Worm (Caenorhabditis elegans) whole organism, L4 larva: ENCODE results near the gene F12F6.1.

Experiments used
- D1046.2 ChIP-seq: fragments of 200-800 bp; sonication (Bioruptor generic); IDR thresholded peaks from 2 replicates; pipeline ENCODE4 v1.3.6; 2022; ENCODE audit warnings: missing genetic modification characterization, missing compliant biosample characterization
- F49E8.2 ChIP-seq: sonication (generic microtip); optimal IDR thresholded peaks from 2 replicates; lab custom pipeline; 2016; ENCODE audit warnings: missing compliant biosample characterization, mild to moderate bottlenecking, missing genetic modification characterization, borderline replicate concordance
- Y48G9A.11 ChIP-seq: fragments of 200-800 bp; sonication (Bioruptor generic); IDR thresholded peaks from 2 replicates; pipeline ENCODE4 v1.3.6; 2022; ENCODE audit warnings: missing genetic modification reagents, missing genetic modification characterization, missing compliant biosample characterization
- aha-1 ChIP-seq: fragments of 150-350 bp; peaks from one replicate; lab custom pipeline; 2014; ENCODE audit warnings: missing biosample characterization, missing genetic modification characterization
- aly-2 ChIP-seq: sonication (generic microtip); optimal IDR thresholded peaks from 2 replicates; lab custom pipeline; 2018; ENCODE audit warnings: missing biosample characterization, missing genetic modification characterization
- ceh-20 ChIP-seq: fragments of 200-800 bp; sonication (Bioruptor generic); IDR thresholded peaks from 2 replicates; pipeline ENCODE4 v1.3.6; 2022; ENCODE audit warnings: missing genetic modification reagents, missing genetic modification characterization, missing compliant biosample characterization
- daf-16 ChIP-seq, 3 experiments: sonication (generic microtip); optimal IDR thresholded peaks; 2 replicates each; lab custom pipeline; 2016 to 2017; ENCODE audit warnings: missing genetic modification characterization in 3 of 3, missing genetic modification reagents in 3 of 3, mild to moderate bottlenecking in 2 of 3, missing compliant biosample characterization in 2 of 3, missing biosample characterization in 1 of 3, moderate library complexity in 1 of 3
- dmd-9 ChIP-seq: fragments of 200-800 bp; sonication (Bioruptor generic); IDR thresholded peaks from 2 replicates; pipeline ENCODE4 v1.3.6; 2022; ENCODE audit warnings: missing genetic modification reagents, missing genetic modification characterization, missing compliant biosample characterization
- dpl-1 ChIP-seq: fragments of 150-350 bp; optimal IDR thresholded peaks from 2 replicates; lab custom pipeline; 2014; ENCODE audit warnings: missing biosample characterization, missing genetic modification reagents, missing genetic modification characterization
- duxl-1 ChIP-seq: sonication (generic microtip); optimal IDR thresholded peaks from 2 replicates; lab custom pipeline; 2016; ENCODE audit warnings: mild to moderate bottlenecking, missing genetic modification characterization, moderate library complexity, missing compliant biosample characterization; ENCODE audit not compliant: poor library complexity
- dve-1 ChIP-seq: sonication (generic microtip); optimal IDR thresholded peaks from 2 replicates; lab custom pipeline; 2017; ENCODE audit warnings: antibody characterized with exemption, mild to moderate bottlenecking, missing genetic modification characterization, missing compliant biosample characterization; ENCODE audit not compliant: insufficient read depth
- egl-27 ChIP-seq: sonication (generic microtip); optimal IDR thresholded peaks from 3 replicates; lab custom pipeline; 2017; ENCODE audit warnings: missing biosample characterization, missing genetic modification reagents, missing genetic modification characterization
- egl-43 ChIP-seq: fragments of 200-800 bp; sonication (Bioruptor generic); IDR thresholded peaks from 2 replicates; pipeline ENCODE4 v1.3.6; 2022; ENCODE audit warnings: missing genetic modification reagents, missing genetic modification characterization, missing compliant biosample characterization
- hlh-11 ChIP-seq: fragments of 200-800 bp; sonication (Bioruptor generic); optimal IDR thresholded peaks from 2 replicates; lab custom pipeline; 2018; ENCODE audit warnings: mild to moderate bottlenecking, missing genetic modification characterization, missing compliant biosample characterization
- hlh-30 ChIP-seq: sonication (generic microtip); optimal IDR thresholded peaks from 2 replicates; lab custom pipeline; 2017; ENCODE audit warnings: antibody characterized with exemption, mild to moderate bottlenecking, missing genetic modification characterization, missing compliant biosample characterization; ENCODE audit not compliant: insufficient read depth
- jun-1 ChIP-seq: fragments of 150-350 bp; optimal IDR thresholded peaks from 2 replicates; lab custom pipeline; 2014; ENCODE audit warnings: missing biosample characterization, missing genetic modification reagents, missing genetic modification characterization
- lin-29 ChIP-seq: fragments of 200-800 bp; sonication (Bioruptor generic); IDR thresholded peaks from 2 replicates; pipeline ENCODE4 v1.3.6; 2022; ENCODE audit warnings: missing genetic modification reagents, missing genetic modification characterization, missing compliant biosample characterization
- mdl-1 ChIP-seq, 2 experiments: fragments of 150-350 bp in 1 of 2; sonication (generic microtip) in 1 of 2; optimal IDR thresholded peaks; 2 replicates each; lab custom pipeline; 2014 to 2017; ENCODE audit warnings: missing biosample characterization in 2 of 2, missing genetic modification characterization in 2 of 2
- mes-2 ChIP-seq: sonication (generic microtip); optimal IDR thresholded peaks from 2 replicates; lab custom pipeline; 2016; ENCODE audit warnings: missing genotype, mild to moderate bottlenecking, missing genetic modification characterization, missing compliant biosample characterization; ENCODE audit not compliant: poor library complexity, severe bottlenecking
- mxl-3 ChIP-seq: fragments of 200-800 bp; sonication (Bioruptor generic); optimal IDR thresholded peaks from 2 replicates; lab custom pipeline; 2018; ENCODE audit warnings: mild to moderate bottlenecking, missing genetic modification characterization, missing compliant biosample characterization
- nhr-28 ChIP-seq: fragments of 150-350 bp; optimal IDR thresholded peaks from 2 replicates; lab custom pipeline; 2014; ENCODE audit warnings: missing biosample characterization, missing genetic modification characterization
- nhr-42 ChIP-seq: fragments of 200-800 bp; sonication (Bioruptor generic); IDR thresholded peaks from 2 replicates; pipeline ENCODE4 v1.3.6; 2022; ENCODE audit warnings: missing genetic modification characterization, missing compliant biosample characterization
- nhr-6 ChIP-seq: fragments of 150-350 bp; optimal IDR thresholded peaks from 2 replicates; lab custom pipeline; 2014; ENCODE audit warnings: missing biosample characterization, missing genetic modification characterization
- pqm-1 ChIP-seq: sonication (generic microtip); optimal IDR thresholded peaks from 2 replicates; lab custom pipeline; 2017; ENCODE audit warnings: missing biosample characterization, missing genetic modification characterization
- set-16 ChIP-seq: fragments of 200-800 bp; sonication (Bioruptor generic); IDR thresholded peaks from 2 replicates; pipeline ENCODE4 v1.3.6; 2022; ENCODE audit warnings: missing genetic modification reagents, missing genetic modification characterization, missing compliant biosample characterization
- snpc-1.2 ChIP-seq: fragments of 200-800 bp; sonication (Bioruptor generic); IDR thresholded peaks from 2 replicates; pipeline ENCODE4 v1.3.6; 2022; ENCODE audit warnings: missing genetic modification reagents, missing genetic modification characterization, missing compliant biosample characterization
- snpc-4 ChIP-seq: fragments of 150-350 bp; optimal IDR thresholded peaks from 2 replicates; lab custom pipeline; 2014; ENCODE audit warnings: missing biosample characterization, missing genetic modification characterization
- unc-62 ChIP-seq, 3 experiments: fragments of 150-350 bp in 1 of 3; sonication (generic microtip); optimal IDR thresholded peaks in 2 of 3; peaks in 1 of 3; 1 replicate in 1 of 3; 2 replicates in 2 of 3; lab custom pipeline; 2014 to 2017; ENCODE audit warnings: missing biosample characterization in 3 of 3, missing genetic modification characterization in 3 of 3, missing genetic modification reagents in 3 of 3, missing genotype in 1 of 3
- vab-7 ChIP-seq: fragments of 200-800 bp; sonication (Bioruptor generic); IDR thresholded peaks from 2 replicates; pipeline ENCODE4 v1.3.6; 2022; ENCODE audit warnings: missing genetic modification reagents, missing genetic modification characterization, missing compliant biosample characterization
- zfp-3 ChIP-seq: fragments of 200-800 bp; sonication (Bioruptor generic); conservative IDR thresholded peaks from 2 replicates; pipeline ENCODE4 v1.3.6; 2022; ENCODE audit warnings: missing genetic modification reagents, missing genetic modification characterization, missing compliant biosample characterization
- zip-2 ChIP-seq: fragments of 150-350 bp; optimal IDR thresholded peaks from 2 replicates; lab custom pipeline; 2014; ENCODE audit warnings: missing biosample characterization, missing genetic modification characterization

F12F6.1 gene

ce11 chrIV:11572524-11572923 lies 11.2 kb upstream of the F12F6.1 start:
- TF ChIP-seq mxl-3 (GFP tag; lab: Kevin White, UChicago): peak; percentile 17
- TF ChIP-seq ceh-20 (GFP tag; lab: Robert Waterston, UW): no peak

ce11 chrIV:11574331-11574730 lies 9.4 kb upstream of the F12F6.1 start:
- TF ChIP-seq vab-7 (GFP tag; lab: Robert Waterston, UW): no peak
- no peak for TF ChIP-seq dpl-1
- TF ChIP-seq duxl-1 (tag; lab: Kevin White, UChicago): no peak
- TF ChIP-seq mdl-1 (tag; optimal IDR thresholded peaks at IDR 0.05; lab: Kevin White, UChicago): no peak
- TF ChIP-seq aha-1 (tag; lab: Kevin White, UChicago): peak; percentile 95
- no peak for TF ChIP-seq lin-29 (GFP tag; lab: Robert Waterston, UW)
- peak in 1 of 2 experiments; percentile 84 for TF ChIP-seq unc-62 (GFP tag; optimal IDR thresholded peaks at IDR 0.05 in 1 of 2; lab: Kevin White, UChicago)
- no peak for TF ChIP-seq unc-62 (tag; optimal IDR thresholded peaks at IDR 0.05; lab: Kevin White, UChicago)
- no peak for TF ChIP-seq zip-2
- no peak for TF ChIP-seq zfp-3
- TF ChIP-seq aly-2 (tag; lab: Kevin White, UChicago): no peak
- no peak for TF ChIP-seq egl-27 (tag; lab: Kevin White, UChicago)
- no peak for TF ChIP-seq D1046.2 (GFP tag; lab: Robert Waterston, UW)
- TF ChIP-seq mxl-3 (GFP tag; lab: Kevin White, UChicago): no peak
- no peak for TF ChIP-seq nhr-6

DNA sequence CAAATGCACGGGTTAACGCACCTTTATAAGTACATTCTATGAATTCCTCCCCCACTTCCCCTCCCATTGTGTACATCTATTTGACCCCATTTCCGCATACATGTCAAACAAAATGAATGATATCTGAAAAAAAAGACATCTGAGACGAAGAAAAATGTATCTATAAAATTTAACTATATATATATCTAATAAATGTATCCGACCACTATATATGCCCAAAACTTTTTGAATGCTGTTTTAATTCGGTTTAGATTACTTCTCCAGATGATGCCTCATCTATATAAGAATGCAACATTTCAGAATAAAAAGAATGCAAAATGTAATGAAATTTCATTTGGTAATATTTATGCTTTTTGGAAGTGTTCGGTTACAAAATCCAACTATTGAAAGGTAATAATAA lies 5.3 kb upstream of the F12F6.1 start, which contains the start of gene rib-1:
Gene rib-1, plus strand, starts transcription at position 301 of the 400 bp plus-strand sequence.
- TF ChIP-seq dmd-9 (GFP tag; lab: Robert Waterston, UW): no peak

- TF ChIP-seq mdl-1 (tag; optimal IDR thresholded peaks at IDR 0.05; lab: Kevin White, UChicago) (no peak), egl-43 (GFP tag; lab: Robert Waterston, UW) (0 out of 2 replicates have a peak, but pooled peaks have one; percentile 24), F49E8.2 (no peak), snpc-4 (tag; lab: Kevin White, UChicago) (no peak), zfp-3 (no peak), nhr-28 (tag; lab: Kevin White, UChicago) (peak; percentile 58), pqm-1 (tag; lab: Kevin White, UChicago) (peak; percentile 78), set-16 (GFP tag; lab: Robert Waterston, UW) (peak; percentile 84), aha-1 (tag; lab: Kevin White, UChicago) (peak; percentile 12), hlh-11 (tag; lab: Kevin White, UChicago) (peak; percentile 9), nhr-42 (no peak), dve-1 (peak; percentile 41), D1046.2 (GFP tag; lab: Robert Waterston, UW) (no peak), daf-16 (GFP tag; optimal IDR thresholded peaks at IDR 0.05; lab: Kevin White, UChicago) (peak in 1 of 2 experiments; percentile 2), daf-16 (tag; optimal IDR thresholded peaks at IDR 0.05; lab: Kevin White, UChicago) (peak; percentile 68), snpc-1.2 (no peak)
Measured at ce11 chrIV:11582450-11583166, 1.1 kb upstream of the F12F6.1 start.

- peak; percentile 15 for TF ChIP-seq dve-1
- peak; percentile 5 for TF ChIP-seq hlh-30 (tag; lab: Kevin White, UChicago)
- TF ChIP-seq jun-1 (tag; lab: Kevin White, UChicago): no peak
- TF ChIP-seq daf-16 (GFP tag; optimal IDR thresholded peaks at IDR 0.05; lab: Kevin White, UChicago): no peak
- TF ChIP-seq daf-16 (tag; optimal IDR thresholded peaks at IDR 0.05; lab: Kevin White, UChicago): peak; percentile 25
- peak; percentile 17 for TF ChIP-seq hlh-11 (tag; lab: Kevin White, UChicago)
- TF ChIP-seq Y48G9A.11 (GFP tag; lab: Robert Waterston, UW): no peak
- peak; percentile 20 for TF ChIP-seq mes-2
- TF ChIP-seq, all 104 proteins: peak for 5
Measured at ce11 chrIV:11584853-11585252, 1.1 kb downstream of the F12F6.1 start.
